Worm (Caenorhabditis elegans) whole organism, L4 larva: ENCODE results near the gene smr-1.

Experiments used
- F49E8.2 ChIP-seq: sonication (generic microtip); optimal IDR thresholded peaks from 2 replicates; lab custom pipeline; 2016; ENCODE audit warnings: missing compliant biosample characterization, mild to moderate bottlenecking, missing genetic modification characterization, borderline replicate concordance
- Y48G9A.11 ChIP-seq: fragments of 200-800 bp; sonication (Bioruptor generic); IDR thresholded peaks from 2 replicates; pipeline ENCODE4 v1.3.6; 2022; ENCODE audit warnings: missing genetic modification reagents, missing genetic modification characterization, missing compliant biosample characterization
- ZK337.2 ChIP-seq: fragments of 200-800 bp; sonication (Bioruptor generic); IDR thresholded peaks from 2 replicates; pipeline ENCODE4 v1.3.6; 2022; ENCODE audit warnings: missing genetic modification reagents, missing genetic modification characterization, missing compliant biosample characterization
- ZK546.5 ChIP-seq, 2 experiments: sonication (generic microtip); optimal IDR thresholded peaks; 2 replicates each; lab custom pipeline; 2017; ENCODE audit warnings: missing biosample characterization in 2 of 2, missing genetic modification characterization in 2 of 2
- aha-1 ChIP-seq: fragments of 150-350 bp; peaks from one replicate; lab custom pipeline; 2014; ENCODE audit warnings: missing biosample characterization, missing genetic modification characterization
- aly-2 ChIP-seq: sonication (generic microtip); optimal IDR thresholded peaks from 2 replicates; lab custom pipeline; 2018; ENCODE audit warnings: missing biosample characterization, missing genetic modification characterization
- arid-1 ChIP-seq: fragments of 200-800 bp; sonication (Bioruptor generic); conservative IDR thresholded peaks from 2 replicates; pipeline ENCODE4 v1.3.6; 2022; ENCODE audit warnings: missing genetic modification reagents, missing genetic modification characterization, missing compliant biosample characterization
- ceh-28 ChIP-seq: fragments of 150-350 bp; optimal IDR thresholded peaks from 2 replicates; lab custom pipeline; 2014; ENCODE audit warnings: missing biosample characterization, missing genetic modification reagents, missing genetic modification characterization
- cey-2 ChIP-seq: sonication (generic microtip); optimal IDR thresholded peaks from 3 replicates; lab custom pipeline; 2017; ENCODE audit warnings: missing genetic modification characterization, mild to moderate bottlenecking, missing compliant biosample characterization, antibody characterized with exemption, borderline replicate concordance; ENCODE audit not compliant: insufficient read depth
- daf-12 ChIP-seq: fragments of 150-350 bp; optimal IDR thresholded peaks from 2 replicates; lab custom pipeline; 2014; ENCODE audit warnings: missing biosample characterization, missing genetic modification reagents, missing genetic modification characterization
- dpl-1 ChIP-seq: fragments of 150-350 bp; optimal IDR thresholded peaks from 2 replicates; lab custom pipeline; 2014; ENCODE audit warnings: missing biosample characterization, missing genetic modification reagents, missing genetic modification characterization
- hlh-11 ChIP-seq: fragments of 200-800 bp; sonication (Bioruptor generic); optimal IDR thresholded peaks from 2 replicates; lab custom pipeline; 2018; ENCODE audit warnings: mild to moderate bottlenecking, missing genetic modification characterization, missing compliant biosample characterization
- lin-1 ChIP-seq: fragments of 200-800 bp; sonication (Bioruptor generic); IDR thresholded peaks from 2 replicates; pipeline ENCODE4 v1.3.6; 2022; ENCODE audit warnings: missing genetic modification reagents, missing genetic modification characterization, missing compliant biosample characterization
- lin-29 ChIP-seq: fragments of 200-800 bp; sonication (Bioruptor generic); IDR thresholded peaks from 2 replicates; pipeline ENCODE4 v1.3.6; 2022; ENCODE audit warnings: missing genetic modification reagents, missing genetic modification characterization, missing compliant biosample characterization
- lin-38 ChIP-seq: fragments of 200-800 bp; sonication (Bioruptor generic); IDR thresholded peaks from 2 replicates; pipeline ENCODE4 v1.3.6; 2022; ENCODE audit warnings: missing genetic modification reagents, missing genetic modification characterization, missing compliant biosample characterization
- lir-3 ChIP-seq: sonication (generic microtip); optimal IDR thresholded peaks from 2 replicates; lab custom pipeline; 2016; ENCODE audit warnings: mild to moderate bottlenecking, missing genetic modification characterization, missing compliant biosample characterization
- madf-5 ChIP-seq, 2 experiments: fragments of 200-800 bp; sonication (Bioruptor generic); IDR thresholded peaks; 2 replicates each; pipeline ENCODE4 v1.3.6; 2022; ENCODE audit warnings: missing compliant biosample characterization in 2 of 2, missing genetic modification characterization in 2 of 2
- madf-9 ChIP-seq: fragments of 200-800 bp; sonication (Bioruptor generic); conservative IDR thresholded peaks from 2 replicates; pipeline ENCODE4 v1.3.6; 2022; ENCODE audit warnings: missing genetic modification reagents, missing genetic modification characterization, missing compliant biosample characterization
- mep-1 ChIP-seq: fragments of 150-350 bp; sonication (generic microtip); optimal IDR thresholded peaks from 3 replicates; lab custom pipeline; 2014; ENCODE audit warnings: missing biosample characterization, missing genetic modification characterization
- mes-2 ChIP-seq: sonication (generic microtip); optimal IDR thresholded peaks from 2 replicates; lab custom pipeline; 2016; ENCODE audit warnings: missing genotype, mild to moderate bottlenecking, missing genetic modification characterization, missing compliant biosample characterization; ENCODE audit not compliant: poor library complexity, severe bottlenecking
- mxl-2 ChIP-seq: fragments of 200-800 bp; sonication (Bioruptor generic); conservative IDR thresholded peaks from 2 replicates; pipeline ENCODE4 v1.3.6; 2022; ENCODE audit warnings: missing genetic modification reagents, missing genetic modification characterization, missing compliant biosample characterization
- nhr-41 ChIP-seq: fragments of 200-800 bp; sonication (Bioruptor generic); IDR thresholded peaks from 2 replicates; pipeline ENCODE4 v1.3.6; 2022; ENCODE audit warnings: missing genetic modification reagents, missing genetic modification characterization, missing compliant biosample characterization
- nhr-48 ChIP-seq: sonication (generic microtip); optimal IDR thresholded peaks from 2 replicates; lab custom pipeline; 2016; ENCODE audit warnings: mild to moderate bottlenecking, missing genetic modification characterization, missing compliant biosample characterization
- pha-4 ChIP-seq, 2 experiments: fragments of 150-350 bp in 1 of 2; fragments of 200-800 bp in 1 of 2; sonication (Bioruptor generic) in 1 of 2; IDR thresholded peaks in 1 of 2; optimal IDR thresholded peaks in 1 of 2; 2 replicates each; pipeline versions ENCODE4 v1.3.6 to Lab custom; 2014 to 2022; ENCODE audit warnings: missing genetic modification characterization in 2 of 2, missing genetic modification reagents in 2 of 2, missing biosample characterization in 1 of 2, missing compliant biosample characterization in 1 of 2
- set-16 ChIP-seq: fragments of 200-800 bp; sonication (Bioruptor generic); IDR thresholded peaks from 2 replicates; pipeline ENCODE4 v1.3.6; 2022; ENCODE audit warnings: missing genetic modification reagents, missing genetic modification characterization, missing compliant biosample characterization
- snpc-1.2 ChIP-seq: fragments of 200-800 bp; sonication (Bioruptor generic); IDR thresholded peaks from 2 replicates; pipeline ENCODE4 v1.3.6; 2022; ENCODE audit warnings: missing genetic modification reagents, missing genetic modification characterization, missing compliant biosample characterization
- spr-1 ChIP-seq: sonication (generic microtip); optimal IDR thresholded peaks from 2 replicates; lab custom pipeline; 2016; ENCODE audit warnings: mild to moderate bottlenecking, missing genetic modification characterization, missing compliant biosample characterization
- tag-97 ChIP-seq: fragments of 200-800 bp; sonication (Bioruptor generic); IDR thresholded peaks from 2 replicates; pipeline ENCODE4 v1.3.6; 2022; ENCODE audit warnings: missing genetic modification characterization, missing compliant biosample characterization
- tra-1 ChIP-seq: fragments of 200-800 bp; sonication (Bioruptor generic); IDR thresholded peaks from 2 replicates; pipeline ENCODE4 v1.3.6; 2022; ENCODE audit warnings: missing genetic modification reagents, missing genetic modification characterization, missing compliant biosample characterization
- unc-130 ChIP-seq: sonication (generic microtip); optimal IDR thresholded peaks from 2 replicates; lab custom pipeline; 2016; ENCODE audit warnings: missing genetic modification reagents, missing genetic modification characterization, missing compliant biosample characterization
- zag-1 ChIP-seq: fragments of 150-350 bp; optimal IDR thresholded peaks from 2 replicates; lab custom pipeline; 2014; ENCODE audit warnings: missing biosample characterization, missing genetic modification characterization
- zfp-2 ChIP-seq: sonication (generic microtip); optimal IDR thresholded peaks from 2 replicates; lab custom pipeline; 2016; ENCODE audit warnings: mild to moderate bottlenecking, missing genetic modification characterization, missing compliant biosample characterization
- zip-2 ChIP-seq: fragments of 150-350 bp; optimal IDR thresholded peaks from 2 replicates; lab custom pipeline; 2014; ENCODE audit warnings: missing biosample characterization, missing genetic modification characterization
- ztf-7 ChIP-seq: fragments of 150-350 bp; optimal IDR thresholded peaks from 2 replicates; lab custom pipeline; 2014; ENCODE audit warnings: missing biosample characterization, missing genetic modification characterization

The smr-1 gene

DNA sequence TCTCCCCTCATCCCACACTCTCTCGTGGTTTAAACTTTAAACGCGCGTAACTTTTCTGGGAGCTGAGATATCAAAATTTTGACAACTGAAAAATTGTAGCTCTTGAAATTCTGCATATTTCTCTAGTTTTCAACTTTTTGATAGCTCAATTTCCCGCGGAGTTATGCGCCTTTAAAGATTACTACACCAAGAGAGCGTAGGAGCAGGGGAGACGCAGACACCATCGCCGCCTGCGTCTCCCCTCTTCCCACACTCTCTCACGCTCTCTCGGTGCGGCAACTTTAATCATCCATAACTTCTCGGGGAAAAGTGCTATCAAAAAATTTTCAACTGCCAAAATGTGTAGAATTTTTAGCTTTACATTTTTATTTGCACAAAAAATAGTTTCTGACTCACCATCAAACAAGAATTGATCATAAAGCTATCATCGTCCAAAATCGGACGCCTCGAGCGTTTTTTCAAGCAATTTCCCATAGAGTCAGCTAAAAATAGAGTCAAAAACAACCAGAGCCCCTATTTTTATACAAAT lies 33.2 kb downstream of the smr-1 start, which contains the start of gene eak-3:
Gene eak-3 (minus strand): TSS at position 479 of the 529 bp plus-strand sequence.
- TF ChIP-seq madf-5 (GFP tag; IDR thresholded peaks at IDR 0.05; lab: Robert Waterston, UW) (no peak), daf-12 (tag; lab: Kevin White, UChicago) (no peak), nhr-48 (no peak), ZK546.5 (tag; optimal IDR thresholded peaks at IDR 0.05; lab: Kevin White, UChicago) (no peak), aly-2 (tag; lab: Kevin White, UChicago) (no peak), nhr-41 (GFP tag; lab: Robert Waterston, UW) (no peak), tag-97 (GFP tag; lab: Robert Waterston, UW) (no peak), ZK337.2 (GFP tag; lab: Robert Waterston, UW) (no peak), tra-1 (no peak), ztf-7 (tag; lab: Kevin White, UChicago) (no peak), spr-1 (tag; lab: Kevin White, UChicago) (no peak), madf-9 (no peak), zfp-2 (tag; lab: Kevin White, UChicago) (no peak), Y48G9A.11 (GFP tag; lab: Robert Waterston, UW) (no peak), hlh-11 (tag; lab: Kevin White, UChicago) (no peak), zip-2 (no peak), lir-3 (tag; lab: Kevin White, UChicago) (no peak), mxl-2 (GFP tag; lab: Robert Waterston, UW) (no peak)

- TF ChIP-seq aha-1 (tag; lab: Kevin White, UChicago) = peak; percentile 91
- TF ChIP-seq lin-1 (GFP tag; lab: Robert Waterston, UW) = no peak
- TF ChIP-seq mes-2 (tag; lab: Kevin White, UChicago) = no peak
- no peak for TF ChIP-seq lin-38 (GFP tag; lab: Robert Waterston, UW)
These were observed 36.0 kb downstream of the smr-1 start for ce11 chrIII:1179006-1179405.

- TF ChIP-seq zag-1 (tag; lab: Kevin White, UChicago) (no peak), cey-2 (tag; lab: Kevin White, UChicago) (no peak), dpl-1 (GFP tag; lab: Kevin White, UChicago) (no peak), unc-130 (no peak), mep-1 (no peak)
These were observed 38.8 kb downstream of the smr-1 start, which contains the start of gene nspg-8 for ce11 chrIII:1181756-1182155. Gene nspg-8, plus strand, starts transcription at chrIII:1182056.

DNA sequence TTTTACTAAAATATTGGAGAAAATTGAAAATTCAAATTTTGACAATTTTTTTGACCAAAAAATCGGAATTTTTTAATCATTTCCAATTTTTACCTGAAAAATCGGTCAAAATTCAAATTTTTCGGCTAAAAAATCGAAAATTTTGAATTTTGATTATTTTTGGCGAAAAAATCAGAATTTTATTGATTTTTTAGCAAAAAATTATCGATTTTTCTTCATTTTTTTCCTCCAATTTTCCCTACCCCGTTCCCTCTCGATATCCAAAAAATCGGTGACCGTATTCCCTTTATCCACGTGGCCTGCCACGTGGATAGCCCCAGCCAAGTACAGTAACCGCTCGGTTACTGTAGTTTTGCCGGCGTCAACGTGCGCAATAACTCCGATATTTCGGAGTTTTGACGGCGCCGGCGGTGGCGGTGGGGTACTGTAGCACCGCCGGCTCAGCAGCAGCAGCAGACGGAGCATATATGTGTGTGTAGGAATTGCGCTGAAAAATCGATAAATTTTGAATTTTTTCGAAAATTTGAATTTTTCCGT lies 50.4 kb downstream of the smr-1 start, which contains the start of gene Y119D3B.14:
Gene Y119D3B.14 (minus strand): TSS at position 487 of the 537 bp plus-strand sequence.
- TF ChIP-seq F49E8.2 = no peak
- TF ChIP-seq lin-29 = no peak
- TF ChIP-seq ceh-28 = peak; percentile 54
- TF ChIP-seq arid-1 = no peak
- TF ChIP-seq snpc-1.2 (GFP tag; lab: Robert Waterston, UW) = no peak
- TF ChIP-seq set-16 (GFP tag; lab: Robert Waterston, UW) = 0 out of 2 replicates have a peak, but pooled peaks have one; percentile 19
- TF ChIP-seq aha-1 (tag; lab: Kevin White, UChicago) = peak; percentile 77
- TF ChIP-seq pha-4 (GFP tag; IDR thresholded peaks at IDR 0.05; lab: Robert Waterston, UW) = no peak
- TF ChIP-seq pha-4 (tag; optimal IDR thresholded peaks at IDR 0.05; lab: Kevin White, UChicago) = no peak
- TF ChIP-seq lin-38 (GFP tag; lab: Robert Waterston, UW) = peak; percentile 11; the same call in 1 of the 2 replicates
